Worm (Caenorhabditis elegans): ENCODE results near the gene B0454.6.

- no peak for TF ChIP-seq ceh-82 (tag; optimal IDR thresholded peaks at IDR 0.05)
- no peak for TF ChIP-seq egl-27 (tag; optimal IDR thresholded peaks at IDR 0.05)
- no peak for TF ChIP-seq unc-39 (tag; optimal IDR thresholded peaks at IDR 0.05)
- TF ChIP-seq nhr-25 (tag; optimal IDR thresholded peaks at IDR 0.05), result no peak
These were observed 20.4 kb upstream of the B0454.6 start, which contains the start of gene C41H7.9 for ce11 chrII:3012133-3012532.
